Fruit fly (Drosophila melanogaster) whole organism, adult: ENCODE results near the gene CG46387.
A peak's percentile ranks its signal among the peaks of the same experiment; 100 is the strongest.

Experiments used
- CG11617 ChIP-seq: fragments of 200-800 bp; sonication (Bioruptor generic); optimal IDR thresholded peaks from 2 replicates; lab custom pipeline; 2017; ENCODE audit warnings: mild to moderate bottlenecking, missing biosample characterization, missing genetic modification reagents, missing genetic modification characterization
- CG14711 ChIP-seq: fragments of 200-800 bp; sonication (Bioruptor generic); optimal IDR thresholded peaks from 2 replicates; lab custom pipeline; 2018; ENCODE audit warnings: missing biosample characterization, mild to moderate bottlenecking, missing genetic modification characterization, moderate library complexity
- CG5204 ChIP-seq: fragments of 200-800 bp; sonication (Bioruptor generic); optimal IDR thresholded peaks from 2 replicates; lab custom pipeline; 2016; ENCODE audit warnings: missing biosample characterization, missing genetic modification characterization
- CG7045 ChIP-seq: fragments of 200-800 bp; sonication (Bioruptor generic); optimal IDR thresholded peaks from 2 replicates; lab custom pipeline; 2017; ENCODE audit warnings: missing biosample characterization, mild to moderate bottlenecking, missing genetic modification characterization
- CG7101 ChIP-seq: fragments of 200-800 bp; sonication (Bioruptor generic); optimal IDR thresholded peaks from 2 replicates; lab custom pipeline; 2018; ENCODE audit warnings: missing biosample characterization, mild to moderate bottlenecking, missing genetic modification characterization, moderate library complexity
- Mnt ChIP-seq: fragments of 200-800 bp; sonication (Bioruptor generic); optimal IDR thresholded peaks from 2 replicates; lab custom pipeline; 2016; ENCODE audit warnings: missing biosample characterization, mild to moderate bottlenecking, missing genetic modification characterization
- bab1 ChIP-seq: fragments of 200-800 bp; sonication (Bioruptor generic); optimal IDR thresholded peaks from 3 replicates; lab custom pipeline; 2019; ENCODE audit warnings: missing biosample characterization, mild to moderate bottlenecking, missing genetic modification characterization, moderate library complexity
- cic ChIP-seq: fragments of 200-800 bp; sonication (Bioruptor generic); optimal IDR thresholded peaks from 2 replicates; lab custom pipeline; 2017; ENCODE audit warnings: missing biosample characterization, mild to moderate bottlenecking, missing genetic modification characterization, moderate library complexity
- kay ChIP-seq: fragments of 200-800 bp; sonication (Bioruptor generic); peaks from one replicate; lab custom pipeline; 2016; ENCODE audit warnings: missing biosample characterization, missing genetic modification characterization, borderline replicate concordance
- ovo ChIP-seq: fragments of 200-800 bp; sonication (Bioruptor generic); optimal IDR thresholded peaks from 2 replicates; lab custom pipeline; 2016; ENCODE audit warnings: missing biosample characterization, missing genetic modification characterization
- pad ChIP-seq: fragments of 200-800 bp; sonication (Bioruptor generic); optimal IDR thresholded peaks from 3 replicates; lab custom pipeline; 2017; ENCODE audit warnings: missing biosample characterization, missing genetic modification characterization, mild to moderate bottlenecking, moderate library complexity, missing genetic modification reagents
- tj ChIP-seq: fragments of 200-800 bp; sonication (Bioruptor generic); optimal IDR thresholded peaks from 3 replicates; lab custom pipeline; 2017; ENCODE audit warnings: missing biosample characterization, mild to moderate bottlenecking, missing genetic modification characterization, moderate library complexity
- toe ChIP-seq: fragments of 200-800 bp; sonication (Bioruptor generic); optimal IDR thresholded peaks from 2 replicates; lab custom pipeline; 2016; ENCODE audit warnings: missing biosample characterization, missing genetic modification characterization

dm6 chr3L:9863656-9864055 is 34.8 kb upstream of the CG46387 start:
- TF ChIP-seq ovo (GFP tag; lab: Kevin White, UChicago) (no peak), CG5204 (no peak), kay (GFP tag; lab: Kevin White, UChicago) (peak; percentile 90), bab1 (GFP tag; lab: Kevin White, UChicago) (no peak), CG7101 (tag; lab: Kevin White, UChicago) (no peak), CG7045 (GFP tag; lab: Kevin White, UChicago) (no peak), CG11617 (GFP tag; lab: Kevin White, UChicago) (no peak), toe (no peak), pad (no peak), Mnt (no peak), CG14711 (no peak), cic (GFP tag; lab: Kevin White, UChicago) (no peak), tj (GFP tag; lab: Kevin White, UChicago) (no peak)
